Worm (Caenorhabditis elegans) whole organism, L3 larva: ENCODE results near the gene R08E3.1.

Source experiments
- daf-12 ChIP-seq: fragments of 150-350 bp; optimal IDR thresholded peaks from 2 replicates; lab custom pipeline; 2014; ENCODE audit warnings: missing biosample characterization, missing genetic modification reagents, missing genetic modification characterization
- egl-5 ChIP-seq: fragments of 150-350 bp; optimal IDR thresholded peaks from 2 replicates; lab custom pipeline; 2017; ENCODE audit warnings: missing biosample characterization, missing genetic modification reagents, missing genetic modification characterization, inconsistent platforms
- eor-1 ChIP-seq, 2 experiments: fragments of 150-350 bp; optimal IDR thresholded peaks; 2 replicates each; lab custom pipeline; 2014 to 2018; ENCODE audit warnings: missing biosample characterization in 2 of 2, missing genetic modification characterization in 2 of 2
- lin-39 ChIP-seq: fragments of 150-350 bp; optimal IDR thresholded peaks from 2 replicates; lab custom pipeline; 2018; ENCODE audit warnings: missing biosample characterization, missing genetic modification reagents, missing genetic modification characterization
- lsy-12 ChIP-seq: sonication (generic microtip); optimal IDR thresholded peaks from 2 replicates; lab custom pipeline; 2016; ENCODE audit warnings: mild to moderate bottlenecking, missing genetic modification characterization, missing compliant biosample characterization
- nhr-12 ChIP-seq: fragments of 150-350 bp; optimal IDR thresholded peaks from 2 replicates; lab custom pipeline; 2014; ENCODE audit warnings: missing biosample characterization, missing genetic modification characterization
- nhr-77 ChIP-seq: fragments of 150-350 bp; optimal IDR thresholded peaks from 2 replicates; lab custom pipeline; 2014; ENCODE audit warnings: missing biosample characterization, missing genetic modification characterization
- pha-4 ChIP-seq: fragments of 150-350 bp; optimal IDR thresholded peaks from 2 replicates; lab custom pipeline; 2014; ENCODE audit warnings: missing biosample characterization, missing genetic modification reagents, missing genetic modification characterization
- pqm-1 ChIP-seq: fragments of 150-350 bp; optimal IDR thresholded peaks from 2 replicates; lab custom pipeline; 2017; ENCODE audit warnings: missing biosample characterization, missing genetic modification characterization, inconsistent platforms

Gene R08E3.1

ce11 chrX:4881310-4881709, 58.9 kb downstream of the R08E3.1 start:
- TF ChIP-seq daf-12 (tag; lab: Kevin White, UChicago): no peak
- TF ChIP-seq lin-39 (tag; lab: Kevin White, UChicago): no peak
- no peak for TF ChIP-seq egl-5
- no peak for TF ChIP-seq lsy-12 (tag; lab: Kevin White, UChicago)
- TF ChIP-seq pha-4 (tag; lab: Kevin White, UChicago): no peak
- no peak for TF ChIP-seq eor-1 (tag; optimal IDR thresholded peaks at IDR 0.05; lab: Kevin White, UChicago)
- TF ChIP-seq pqm-1 (tag; lab: Kevin White, UChicago): no peak
- TF ChIP-seq nhr-77: no peak
- TF ChIP-seq nhr-12 (tag; lab: Kevin White, UChicago): no peak
- TF ChIP-seq, all 47 proteins: peak for 0
